Worm (Caenorhabditis elegans): Measurements from ENCODE around the gene F41G3.3.

F41G3.3 gene

DNA sequence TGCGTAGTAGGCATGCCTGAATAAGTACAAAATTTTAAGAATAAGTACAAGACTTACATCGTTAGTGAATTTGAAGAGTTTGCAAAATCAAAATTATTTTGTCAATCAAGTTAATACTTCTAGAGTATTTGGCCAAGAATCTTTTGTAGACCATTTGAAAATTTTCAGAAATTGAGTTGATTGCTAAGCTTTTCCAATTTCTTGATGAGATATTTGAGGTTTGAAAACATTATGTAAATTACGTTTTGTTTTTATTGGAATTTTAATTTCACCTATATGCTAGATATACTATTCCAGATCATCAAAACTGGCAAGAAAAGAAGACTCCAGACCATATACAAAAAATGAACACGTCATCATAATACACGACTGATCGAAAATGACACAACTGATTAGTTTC, 46.7 kb downstream of the F41G3.3 start, which contains the start of gene tab-1:
Gene tab-1 (plus strand): TSS at position 301 of the 400 bp plus-strand sequence.
- TF ChIP-seq elt-2 (tag; optimal IDR thresholded peaks at IDR 0.05) (no peak), pag-3 (tag; optimal IDR thresholded peaks at IDR 0.05; ENCODE audit: borderline replicate concordance, insufficient read depth) (no peak), nhr-71 (tag; optimal IDR thresholded peaks at IDR 0.05) (no peak), Y116A8C.19 (tag; optimal IDR thresholded peaks at IDR 0.05; ENCODE audit: borderline replicate concordance) (no peak), irx-1 (tag; optimal IDR thresholded peaks at IDR 0.05) (no peak), unc-86 (tag; optimal IDR thresholded peaks at IDR 0.05) (no peak), lin-35 (GFP tag; optimal IDR thresholded peaks at IDR 0.05) (no peak), hpl-2 (GFP tag; optimal IDR thresholded peaks at IDR 0.05) (no peak), nhr-20 (tag; optimal IDR thresholded peaks at IDR 0.05) (no peak), lsy-2 (tag; optimal IDR thresholded peaks at IDR 0.05) (no peak), elt-3 (tag; optimal IDR thresholded peaks at IDR 0.05) (no peak), efl-3 (GFP tag; optimal IDR thresholded peaks at IDR 0.05) (no peak)

DNA sequence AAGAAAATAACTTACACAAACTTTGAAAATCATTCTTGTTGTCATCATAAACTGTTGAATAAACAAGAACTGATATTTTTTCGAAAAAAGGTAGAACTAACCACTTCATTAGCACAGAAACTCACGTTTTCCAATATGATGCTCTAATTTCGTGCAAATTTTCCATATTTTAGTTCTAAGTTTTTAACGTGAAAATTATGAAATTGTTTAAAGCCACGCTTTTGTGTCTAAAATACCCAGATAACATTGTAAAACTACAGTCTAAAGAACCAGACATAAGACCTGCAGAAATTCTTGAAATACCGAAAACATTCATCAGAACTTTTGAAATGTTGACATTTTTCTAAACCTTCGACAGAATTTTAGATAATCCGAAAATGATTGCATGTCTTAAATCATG, 50.8 kb downstream of the F41G3.3 start, which contains the start of gene F31E8.5:
Gene F31E8.5 (minus strand): TSS at position 101 of the 400 bp plus-strand sequence.
- TF ChIP-seq elt-3 (tag; optimal IDR thresholded peaks at IDR 0.05) (no peak), lsy-2 (tag; optimal IDR thresholded peaks at IDR 0.05) (no peak), fkh-8 (tag; optimal IDR thresholded peaks at IDR 0.05) (no peak), mep-1 (tag; optimal IDR thresholded peaks at IDR 0.05) (no peak), elt-2 (tag; optimal IDR thresholded peaks at IDR 0.05) (no peak), nhr-90 (tag; optimal IDR thresholded peaks at IDR 0.05; ENCODE audit: poor library complexity) (no peak), fkh-4 (tag; optimal IDR thresholded peaks at IDR 0.05; ENCODE audit: borderline replicate concordance) (no peak), xbp-1 (tag; optimal IDR thresholded peaks at IDR 0.05) (no peak)

DNA sequence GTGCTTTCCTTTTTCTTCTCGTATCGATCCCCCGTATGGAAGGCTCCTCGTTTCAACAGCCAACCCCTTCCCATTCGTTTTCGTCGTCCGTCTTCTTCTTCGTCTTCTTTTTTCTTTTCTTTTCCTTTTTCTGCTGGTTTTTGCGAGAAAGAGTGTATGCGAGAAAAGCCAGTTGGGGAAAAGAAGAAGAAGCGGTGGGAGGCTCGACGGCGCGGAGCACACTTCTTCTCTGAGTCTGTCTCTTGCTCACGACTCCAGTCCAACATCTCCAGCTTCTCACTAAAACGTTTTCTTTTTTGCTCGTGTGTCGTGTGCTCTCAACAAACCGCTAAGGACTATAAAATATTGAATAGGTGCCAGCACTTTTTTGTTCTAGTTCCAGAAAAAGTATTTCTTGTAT, 52.2 kb downstream of the F41G3.3 start:
- TF ChIP-seq fkh-8 (tag; optimal IDR thresholded peaks at IDR 0.05) (peak; percentile 51), nhr-84 (tag; optimal IDR thresholded peaks at IDR 0.05) (no peak), swsn-7 (tag; optimal IDR thresholded peaks at IDR 0.05) (peak; percentile 33), ztf-11 (tag; optimal IDR thresholded peaks at IDR 0.05) (no peak), hpl-2 (GFP tag; optimal IDR thresholded peaks at IDR 0.05) (no peak), nhr-19 (GFP tag; conservative IDR thresholded peaks at IDR 0.05) (no peak), lin-14 (GFP tag; optimal IDR thresholded peaks at IDR 0.05) (peak; percentile 78), lsy-2 (tag; optimal IDR thresholded peaks at IDR 0.05) (peak in 1 of 2 experiments; percentile 33), dsc-1 (tag; optimal IDR thresholded peaks at IDR 0.05) (no peak), nhr-77 (tag; optimal IDR thresholded peaks at IDR 0.05) (no peak), nhr-71 (tag; optimal IDR thresholded peaks at IDR 0.05) (peak; percentile 20), zag-1 (tag; optimal IDR thresholded peaks at IDR 0.05) (no peak), unc-86 (tag; optimal IDR thresholded peaks at IDR 0.05) (peak; percentile 16), ama-1 (optimal IDR thresholded peaks at IDR 0.05) (no peak), zip-4 (GFP tag; optimal IDR thresholded peaks at IDR 0.05) (no peak), F16B12.6 (tag; optimal IDR thresholded peaks at IDR 0.05) (no peak), snu-23 (GFP tag; optimal IDR thresholded peaks at IDR 0.05) (no peak), fkh-4 (tag; optimal IDR thresholded peaks at IDR 0.05; ENCODE audit: borderline replicate concordance) (no peak), blmp-1 (tag; optimal IDR thresholded peaks at IDR 0.05) (no peak), vab-15 (tag; optimal IDR thresholded peaks at IDR 0.05) (no peak), ceh-82 (tag; optimal IDR thresholded peaks at IDR 0.05) (peak in 1 of 3 experiments; percentile 31), mab-9 (GFP tag; IDR thresholded peaks at IDR 0.05) (no peak), alr-1 (tag; optimal IDR thresholded peaks at IDR 0.05; ENCODE audit: borderline replicate concordance) (no peak), lin-35 (GFP tag; optimal IDR thresholded peaks at IDR 0.05) (peak in 1 of 2 experiments; percentile 5), C04F5.9 (tag; optimal IDR thresholded peaks at IDR 0.05) (no peak), pag-3 (tag; optimal IDR thresholded peaks at IDR 0.05; ENCODE audit: borderline replicate concordance, insufficient read depth) (no peak), nhr-47 (tag; optimal IDR thresholded peaks at IDR 0.05) (peak; percentile 29), tbx-2 (tag; optimal IDR thresholded peaks at IDR 0.05) (peak; percentile 21), nhr-28 (tag; optimal IDR thresholded peaks at IDR 0.05) (no peak), mep-1 (tag; optimal IDR thresholded peaks at IDR 0.05) (peak; percentile 22), C34B4.2 (tag; optimal IDR thresholded peaks at IDR 0.05) (no peak), ceh-63 (GFP tag; optimal IDR thresholded peaks at IDR 0.05) (no peak), fkh-10 (GFP tag; optimal IDR thresholded peaks at IDR 0.05) (peak; percentile 12)
